Worm (Caenorhabditis elegans): ENCODE measurements around the gene pvf-1.

ce11 chrIII:1848747-1849146 is 24.6 kb upstream of the pvf-1 start, which contains the start of gene pqn-82:
- no peak for TF ChIP-seq lsy-2 (tag; optimal IDR thresholded peaks at IDR 0.05)
- TF ChIP-seq unc-30 (tag; optimal IDR thresholded peaks at IDR 0.05), result no peak
- TF ChIP-seq lin-15B (tag; optimal IDR thresholded peaks at IDR 0.05), result no peak
- TF ChIP-seq nhr-12 (tag; optimal IDR thresholded peaks at IDR 0.05), result no peak
- no peak for TF ChIP-seq nhr-11 (tag; optimal IDR thresholded peaks at IDR 0.05)
- no peak for TF ChIP-seq nhr-237 (tag; optimal IDR thresholded peaks at IDR 0.05)
- no peak for TF ChIP-seq nhr-90 (tag; optimal IDR thresholded peaks at IDR 0.05; ENCODE audit: poor library complexity)
- no peak for TF ChIP-seq elt-3 (tag; optimal IDR thresholded peaks at IDR 0.05)
